Fruit fly (Drosophila melanogaster): ENCODE data around the gene Desi.

DNA sequence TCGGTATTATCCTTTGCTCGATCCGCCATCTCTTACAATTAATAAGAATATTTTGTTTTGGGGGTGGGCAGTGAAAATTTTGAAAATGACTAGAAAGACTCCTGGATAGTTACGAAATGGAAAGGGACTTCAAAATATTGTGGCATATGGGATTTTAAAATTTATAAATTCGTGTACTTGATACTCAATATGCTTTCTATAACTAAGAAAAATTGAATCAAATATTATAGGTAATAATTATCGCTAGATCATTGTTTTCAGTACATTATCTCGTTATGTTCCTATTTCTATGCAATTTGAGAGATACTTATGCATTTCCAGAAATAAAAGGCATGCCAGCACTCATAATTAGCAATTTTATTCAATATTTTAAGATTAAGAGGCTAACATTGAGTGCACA is 23.8 kb upstream of the Desi start, which contains the start of gene CG14691:
- TF ChIP-seq CG9705 (GFP tag; optimal IDR thresholded peaks at IDR 0.05) = no peak
- TF ChIP-seq brk (GFP tag; optimal IDR thresholded peaks at IDR 0.05) = no peak
- TF ChIP-seq lola (GFP tag; optimal IDR thresholded peaks at IDR 0.05) = no peak
- TF ChIP-seq usp (GFP tag; optimal IDR thresholded peaks at IDR 0.05) = no peak
- no peak for TF ChIP-seq Vsx2 (GFP tag; optimal IDR thresholded peaks at IDR 0.05; ENCODE audit: partially characterized antibody)
- no peak for TF ChIP-seq fru (GFP tag; optimal IDR thresholded peaks at IDR 0.05)
- TF ChIP-seq h (GFP tag; optimal IDR thresholded peaks at IDR 0.05) = no peak

Data from whole organism, wandering third instar larva.